Worm (Caenorhabditis elegans): ENCODE measurements around the gene col-80.

DNA sequence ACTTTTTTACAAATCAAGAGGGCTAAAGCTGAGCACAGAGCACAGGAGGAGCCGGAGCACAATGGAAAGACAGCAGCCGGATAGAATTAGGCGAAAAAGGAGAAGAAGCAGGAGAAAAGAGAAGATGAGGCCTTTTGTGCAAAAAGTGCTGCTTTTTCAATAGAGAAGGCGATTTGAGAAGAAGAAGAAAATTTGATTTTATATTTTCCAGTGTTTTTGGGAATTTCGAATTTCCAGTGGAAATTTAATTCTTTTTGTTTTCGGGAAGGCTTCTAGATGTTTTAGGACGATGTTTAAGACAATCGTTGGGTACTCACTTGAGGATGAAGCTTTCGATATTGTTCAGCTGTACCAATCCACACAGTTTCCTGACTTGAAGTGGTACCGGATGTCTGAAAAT, 46.7 kb downstream of the col-80 start:
- TF ChIP-seq nfya-2 (GFP tag; IDR thresholded peaks at IDR 0.05) = no peak
- TF ChIP-seq mel-28 (tag; optimal IDR thresholded peaks at IDR 0.05; ENCODE audit: borderline replicate concordance) = no peak
- no peak for TF ChIP-seq zim-3 (tag; optimal IDR thresholded peaks at IDR 0.05)
- TF ChIP-seq mcd-1 (GFP tag; IDR thresholded peaks at IDR 0.05) = no peak
- TF ChIP-seq K12H6.12 (tag; optimal IDR thresholded peaks at IDR 0.05) = no peak
- TF ChIP-seq snpc-3.4 (tag; optimal IDR thresholded peaks at IDR 0.05) = no peak
- TF ChIP-seq ets-4 (GFP tag; optimal IDR thresholded peaks at IDR 0.05) = no peak
- TF ChIP-seq ceh-27 (GFP tag; optimal IDR thresholded peaks at IDR 0.05) = no peak
- TF ChIP-seq tlf-1 (GFP tag; optimal IDR thresholded peaks at IDR 0.05) = no peak
- TF ChIP-seq B0336.3 (GFP tag; IDR thresholded peaks at IDR 0.05) = no peak
- no peak for TF ChIP-seq Y56A3A.18 (GFP tag; IDR thresholded peaks at IDR 0.05)
- no peak for TF ChIP-seq lin-35 (GFP tag; optimal IDR thresholded peaks at IDR 0.05)
- no peak for TF ChIP-seq dpl-1 (GFP tag; optimal IDR thresholded peaks at IDR 0.05)

Measured in whole organism, young adult.